Fruit fly (Drosophila melanogaster) whole organism, adult: ENCODE data around the gene CG33490.

ENCODE experiments used
- Clk ChIP-seq: fragments of 200-800 bp; sonication (Bioruptor generic); optimal IDR thresholded peaks from 2 replicates; lab custom pipeline; 2017; ENCODE audit warnings: missing biosample characterization, missing genetic modification characterization
- cic ChIP-seq: fragments of 200-800 bp; sonication (Bioruptor generic); optimal IDR thresholded peaks from 2 replicates; lab custom pipeline; 2017; ENCODE audit warnings: missing biosample characterization, mild to moderate bottlenecking, missing genetic modification characterization, moderate library complexity

DNA sequence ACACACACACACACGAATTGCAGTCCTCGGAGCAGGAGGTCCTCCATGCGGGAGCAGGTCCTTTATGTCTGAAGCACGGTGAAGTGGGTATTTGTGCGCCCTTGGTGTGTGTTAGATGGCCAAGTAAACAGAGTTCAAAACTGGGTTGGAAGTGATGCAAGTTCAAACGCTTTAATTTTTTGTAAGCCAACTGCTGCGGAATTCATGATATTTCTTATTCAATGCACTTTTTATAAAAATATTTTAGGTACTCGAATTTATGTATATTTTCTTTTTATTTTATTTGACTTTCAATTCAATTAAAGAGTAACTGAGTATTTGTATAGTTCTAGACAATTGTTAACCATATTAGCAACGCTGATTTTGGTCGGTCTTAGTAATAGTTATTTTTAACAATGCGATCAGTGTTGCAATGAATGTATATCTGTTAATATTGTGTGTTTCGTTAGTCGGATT, 25.5 kb upstream of the CG33490 start, which contains the start of the genes CG14137 and CG46394:
- TF ChIP-seq cic (GFP tag; lab: Kevin White, UChicago) (no peak), Clk (GFP tag; lab: Kevin White, UChicago) (no peak)
